Worm (Caenorhabditis elegans): ENCODE data around the gene F27B3.6.

DNA sequence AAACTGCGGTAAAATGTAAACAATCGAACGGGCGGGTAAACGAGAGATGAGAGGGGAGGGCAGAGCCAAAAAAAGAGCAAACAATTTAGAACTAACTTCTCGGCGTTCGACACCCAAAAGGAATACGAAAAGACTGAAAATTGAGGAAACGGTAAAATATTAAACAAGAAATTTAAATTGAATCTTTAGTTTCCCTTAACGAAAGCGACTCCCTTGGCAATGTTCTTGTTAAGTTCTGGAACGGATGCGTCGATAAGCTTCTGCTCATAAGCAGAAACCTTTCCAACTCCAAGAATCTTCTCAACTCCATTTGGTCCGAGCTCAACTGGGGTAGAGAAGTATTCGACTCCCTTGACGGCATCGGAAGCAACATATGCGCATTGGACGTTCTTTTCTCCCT lies 28.2 kb upstream of the F27B3.6 start:
- TF ChIP-seq aly-1 (tag; optimal IDR thresholded peaks at IDR 0.05), result no peak
- TF ChIP-seq ama-1 (optimal IDR thresholded peaks at IDR 0.05), result no peak
- TF ChIP-seq ets-7 (tag; optimal IDR thresholded peaks at IDR 0.05), result no peak
- TF ChIP-seq ceh-36 (tag; optimal IDR thresholded peaks at IDR 0.05), result no peak
- no peak for TF ChIP-seq hnd-1 (tag; optimal IDR thresholded peaks at IDR 0.05)
- no peak for TF ChIP-seq flt-1 (GFP tag; IDR thresholded peaks at IDR 0.05)
- TF ChIP-seq pes-1 (GFP tag; IDR thresholded peaks at IDR 0.05), result no peak
- no peak for TF ChIP-seq F13C5.2 (tag; optimal IDR thresholded peaks at IDR 0.05)
- TF ChIP-seq scrt-1 (GFP tag; IDR thresholded peaks at IDR 0.05), result no peak

Measured in whole organism, early embryonic.